Worm (Caenorhabditis elegans): ENCODE data around the gene tes-1.

The tes-1 gene

ce11 chrIV:7418818-7419217 lies 32.4 kb downstream of the tes-1 start, which contains the start of gene B0496.6:
TSS of gene B0496.6 (plus strand) at chrIV:7419118.
- no peak for TF ChIP-seq nhr-237 (tag; optimal IDR thresholded peaks at IDR 0.05)
- no peak for TF ChIP-seq cnd-1 (tag; optimal IDR thresholded peaks at IDR 0.05)
- TF ChIP-seq lin-32 (GFP tag; optimal IDR thresholded peaks at IDR 0.05): no peak
- TF ChIP-seq M03D4.4 (tag; optimal IDR thresholded peaks at IDR 0.05): no peak
- no peak for TF ChIP-seq ceh-43 (GFP tag; optimal IDR thresholded peaks at IDR 0.05)
- TF ChIP-seq ces-1 (GFP tag; optimal IDR thresholded peaks at IDR 0.05): no peak
- no peak for TF ChIP-seq ztf-11 (tag; optimal IDR thresholded peaks at IDR 0.05)
- TF ChIP-seq mls-2 (tag; optimal IDR thresholded peaks at IDR 0.05): no peak
- no peak for TF ChIP-seq mep-1 (tag; optimal IDR thresholded peaks at IDR 0.05)
- TF ChIP-seq lin-13 (tag; optimal IDR thresholded peaks at IDR 0.05): no peak
- TF ChIP-seq nhr-76 (tag; optimal IDR thresholded peaks at IDR 0.05): no peak
- no peak for TF ChIP-seq elt-3 (tag; optimal IDR thresholded peaks at IDR 0.05)

- no peak for TF ChIP-seq mep-1 (tag; optimal IDR thresholded peaks at IDR 0.05)
- no peak for TF ChIP-seq ceh-39 (tag; optimal IDR thresholded peaks at IDR 0.05)
- TF ChIP-seq ces-1 (GFP tag; optimal IDR thresholded peaks at IDR 0.05): peak; percentile 77
These were observed 37.1 kb downstream of the tes-1 start for ce11 chrIV:7414163-7414562.

ce11 chrIV:7413573-7413972 lies 37.7 kb downstream of the tes-1 start:
- TF ChIP-seq elt-3 (tag; optimal IDR thresholded peaks at IDR 0.05) (no peak), unc-62 (GFP tag; optimal IDR thresholded peaks at IDR 0.05) (no peak), cnd-1 (tag; optimal IDR thresholded peaks at IDR 0.05) (no peak), nhr-76 (tag; optimal IDR thresholded peaks at IDR 0.05) (no peak), blmp-1 (tag; optimal IDR thresholded peaks at IDR 0.05) (no peak), lin-13 (tag; optimal IDR thresholded peaks at IDR 0.05) (no peak), unc-39 (tag; optimal IDR thresholded peaks at IDR 0.05) (no peak)

ce11 chrIV:7407301-7407700 lies 43.9 kb downstream of the tes-1 start:
- TF ChIP-seq M03D4.4 (tag; optimal IDR thresholded peaks at IDR 0.05): no peak
- TF ChIP-seq ces-1 (GFP tag; optimal IDR thresholded peaks at IDR 0.05): peak; percentile 24
- no peak for TF ChIP-seq nhr-2 (tag; optimal IDR thresholded peaks at IDR 0.05)
- no peak for TF ChIP-seq pha-4 (tag; optimal IDR thresholded peaks at IDR 0.05)
- no peak for TF ChIP-seq hlh-1 (tag; optimal IDR thresholded peaks at IDR 0.05)
- no peak for TF ChIP-seq mls-2 (tag; optimal IDR thresholded peaks at IDR 0.05)
- no peak for TF ChIP-seq sem-2 (GFP tag; optimal IDR thresholded peaks at IDR 0.05)
- TF ChIP-seq ceh-43 (GFP tag; optimal IDR thresholded peaks at IDR 0.05): no peak

ce11 chrIV:7406690-7407089 lies 44.6 kb downstream of the tes-1 start:
- no peak for TF ChIP-seq cnd-1 (tag; optimal IDR thresholded peaks at IDR 0.05)
- no peak for TF ChIP-seq mab-5 (tag; optimal IDR thresholded peaks at IDR 0.05)
- peak; percentile 19 for TF ChIP-seq unc-120 (tag; optimal IDR thresholded peaks at IDR 0.05; ENCODE audit: poor library complexity, severe bottlenecking)
- no peak for TF ChIP-seq ceh-39 (tag; optimal IDR thresholded peaks at IDR 0.05)
- TF ChIP-seq sptf-1 (tag; optimal IDR thresholded peaks at IDR 0.05): no peak
- peak; percentile 6 for TF ChIP-seq unc-62 (GFP tag; optimal IDR thresholded peaks at IDR 0.05)
- TF ChIP-seq nhr-28 (tag; optimal IDR thresholded peaks at IDR 0.05): no peak
- TF ChIP-seq mep-1 (tag; optimal IDR thresholded peaks at IDR 0.05): no peak
- no peak for TF ChIP-seq ceh-43 (GFP tag; optimal IDR thresholded peaks at IDR 0.05)
- no peak for TF ChIP-seq nhr-12 (tag; optimal IDR thresholded peaks at IDR 0.05)
- TF ChIP-seq unc-39 (tag; optimal IDR thresholded peaks at IDR 0.05): no peak
- TF ChIP-seq ztf-11 (tag; optimal IDR thresholded peaks at IDR 0.05): no peak
- TF ChIP-seq elt-3 (tag; optimal IDR thresholded peaks at IDR 0.05): no peak
- TF ChIP-seq mls-2 (tag; optimal IDR thresholded peaks at IDR 0.05): no peak
- TF ChIP-seq lin-32 (GFP tag; optimal IDR thresholded peaks at IDR 0.05): no peak
- TF ChIP-seq bed-3 (GFP tag; optimal IDR thresholded peaks at IDR 0.05): no peak
- peak; percentile 62 for TF ChIP-seq hlh-1 (tag; optimal IDR thresholded peaks at IDR 0.05)

ce11 chrIV:7404934-7405632 lies 46.2 kb downstream of the tes-1 start, which contains the start of the genes C48A7.16 and egl-19:
TSS of gene C48A7.16 (plus strand) at chrIV:7405477.
TSS of gene egl-19 (plus strand) at chrIV:7405582.
- TF ChIP-seq tbx-8 (GFP tag; optimal IDR thresholded peaks at IDR 0.05): no peak

ce11 chrIV:7403422-7403821 lies 47.8 kb downstream of the tes-1 start:
- TF ChIP-seq elt-1 (tag; optimal IDR thresholded peaks at IDR 0.05; ENCODE audit: borderline replicate concordance, insufficient read depth) (no peak), ces-1 (GFP tag; optimal IDR thresholded peaks at IDR 0.05) (peak; percentile 74), mls-2 (tag; optimal IDR thresholded peaks at IDR 0.05) (no peak), nhr-2 (tag; optimal IDR thresholded peaks at IDR 0.05) (no peak), unc-62 (GFP tag; optimal IDR thresholded peaks at IDR 0.05) (no peak)
